Worm (Caenorhabditis elegans) whole organism, L3 larva: ENCODE results near the gene srx-24.

Experiments used
- nhr-25 ChIP-seq: sonication (generic microtip); optimal IDR thresholded peaks from 2 replicates; lab custom pipeline; 2017; ENCODE audit warnings: missing biosample characterization, missing genetic modification characterization
- pqm-1 ChIP-seq: fragments of 150-350 bp; optimal IDR thresholded peaks from 2 replicates; lab custom pipeline; 2017; ENCODE audit warnings: missing biosample characterization, missing genetic modification characterization, inconsistent platforms
- snpc-4 ChIP-seq: fragments of 150-350 bp; optimal IDR thresholded peaks from 2 replicates; lab custom pipeline; 2014; ENCODE audit warnings: missing biosample characterization, missing genetic modification characterization
- unc-62 ChIP-seq: fragments of 150-350 bp; sonication (generic microtip); optimal IDR thresholded peaks from 4 replicates; lab custom pipeline; 2014; ENCODE audit warnings: missing biosample characterization, missing genetic modification reagents, missing genetic modification characterization

ce11 chrV:2750006-2750405, at the start of gene srx-24:
- TF ChIP-seq unc-62 (GFP tag; lab: Kevin White, UChicago) (no peak), snpc-4 (tag; lab: Kevin White, UChicago) (no peak), pqm-1 (tag; lab: Kevin White, UChicago) (no peak), nhr-25 (no peak)
